Fruit fly (Drosophila melanogaster) whole organism, pupa: ENCODE measurements around the gene CG9590.

Experiments
- CG10348 ChIP-seq: fragments of 200-800 bp; sonication (Bioruptor generic); IDR thresholded peaks from 2 replicates; pipeline ENCODE4 v1.3.6; 2022; ENCODE audit warnings: missing biosample characterization, missing genetic modification characterization
- CG12605 ChIP-seq: fragments of 200-800 bp; sonication (Bioruptor generic); IDR thresholded peaks from 2 replicates; pipeline ENCODE4 v1.3.6; 2022; ENCODE audit warnings: missing biosample characterization, missing genetic modification characterization
- CG13204 ChIP-seq: fragments of 200-800 bp; sonication (Bioruptor generic); optimal IDR thresholded peaks from 2 replicates; lab custom pipeline; 2018; ENCODE audit warnings: missing biosample characterization, mild to moderate bottlenecking, missing genetic modification characterization, moderate library complexity
- CG14655 ChIP-seq: fragments of 200-800 bp; sonication (Bioruptor generic); optimal IDR thresholded peaks from 3 replicates; lab custom pipeline; 2017; ENCODE audit warnings: mild to moderate bottlenecking, missing biosample characterization, missing genetic modification reagents, missing genetic modification characterization
- CG15710 ChIP-seq: fragments of 200-800 bp; sonication (Bioruptor generic); optimal IDR thresholded peaks from 2 replicates; lab custom pipeline; 2018; ENCODE audit warnings: missing biosample characterization, mild to moderate bottlenecking, missing genetic modification characterization, moderate library complexity
- CG17806 ChIP-seq: fragments of 200-800 bp; sonication (Bioruptor generic); optimal IDR thresholded peaks from 2 replicates; lab custom pipeline; 2018; ENCODE audit warnings: missing biosample characterization, mild to moderate bottlenecking, missing genetic modification characterization, moderate library complexity
- CG32121 ChIP-seq: fragments of 200-800 bp; sonication (Bioruptor generic); IDR thresholded peaks from 2 replicates; pipeline ENCODE4 v1.3.6; 2022; ENCODE audit warnings: missing biosample characterization, missing genetic modification characterization
- CG34367 ChIP-seq: fragments of 200-800 bp; sonication (Bioruptor generic); optimal IDR thresholded peaks from 2 replicates; lab custom pipeline; 2018; ENCODE audit warnings: missing biosample characterization, mild to moderate bottlenecking, missing genetic modification characterization
- CG4496 ChIP-seq: fragments of 200-800 bp; sonication (Bioruptor generic); IDR thresholded peaks from 3 replicates; pipeline ENCODE4 v1.3.6; 2022; ENCODE audit warnings: missing biosample characterization, missing genetic modification characterization
- CG8159 ChIP-seq: fragments of 200-800 bp; sonication (Bioruptor generic); optimal IDR thresholded peaks from 3 replicates; lab custom pipeline; 2018; ENCODE audit warnings: missing biosample characterization, mild to moderate bottlenecking, missing genetic modification characterization, moderate library complexity
- CG8301 ChIP-seq: fragments of 200-800 bp; sonication (Bioruptor generic); optimal IDR thresholded peaks from 2 replicates; lab custom pipeline; 2018; ENCODE audit warnings: missing biosample characterization, mild to moderate bottlenecking, missing genetic modification characterization
- CG9948 ChIP-seq: fragments of 200-800 bp; sonication (Bioruptor generic); optimal IDR thresholded peaks from 2 replicates; lab custom pipeline; 2018; ENCODE audit warnings: missing biosample characterization, mild to moderate bottlenecking, missing genetic modification characterization, moderate library complexity
- D1 ChIP-seq: fragments of 200-800 bp; sonication (Bioruptor generic); optimal IDR thresholded peaks from 2 replicates; lab custom pipeline; 2018; ENCODE audit warnings: missing biosample characterization, mild to moderate bottlenecking, missing genetic modification characterization, moderate library complexity
- EcR ChIP-seq: fragments of 200-800 bp; sonication (Bioruptor generic); optimal IDR thresholded peaks from 3 replicates; lab custom pipeline; 2019; ENCODE audit warnings: missing biosample characterization, missing genetic modification characterization, mild to moderate bottlenecking, moderate library complexity, missing genetic modification reagents
- Ets98B ChIP-seq: fragments of 200-800 bp; sonication (Bioruptor generic); IDR thresholded peaks from 2 replicates; pipeline ENCODE4 v1.3.6; 2022; ENCODE audit warnings: missing biosample characterization, missing genetic modification characterization
- Pif1A ChIP-seq: fragments of 200-800 bp; sonication (Bioruptor generic); optimal IDR thresholded peaks from 3 replicates; lab custom pipeline; 2016; ENCODE audit warnings: missing biosample characterization, missing genetic modification characterization
- Pif1B ChIP-seq: fragments of 200-800 bp; sonication (Bioruptor generic); optimal IDR thresholded peaks from 3 replicates; lab custom pipeline; 2016; ENCODE audit warnings: missing biosample characterization, missing genetic modification characterization
- Snoo ChIP-seq: fragments of 200-800 bp; sonication (Bioruptor generic); optimal IDR thresholded peaks from 3 replicates; lab custom pipeline; 2017; ENCODE audit warnings: missing biosample characterization, mild to moderate bottlenecking, missing genetic modification characterization, inconsistent platforms
- fd96Ca ChIP-seq: fragments of 200-800 bp; sonication (Bioruptor generic); IDR thresholded peaks from 3 replicates; pipeline ENCODE4 v1.3.6; 2022; ENCODE audit warnings: missing biosample characterization, missing genetic modification characterization
- gl ChIP-seq: fragments of 200-800 bp; sonication (Bioruptor generic); optimal IDR thresholded peaks from 2 replicates; lab custom pipeline; 2018; ENCODE audit warnings: missing biosample characterization, mild to moderate bottlenecking, missing genetic modification characterization
- rn ChIP-seq: fragments of 200-800 bp; sonication (Bioruptor generic); IDR thresholded peaks from 2 replicates; pipeline ENCODE4 v1.3.6; 2022; ENCODE audit warnings: missing biosample characterization, missing genetic modification characterization

CG9590 gene

dm6 chr3R:15804678-15805077 lies 18.2 kb downstream of the CG9590 start:
- no peak for TF ChIP-seq Ets98B (GFP tag; lab: Robert Waterston, UW)
- TF ChIP-seq CG32121 (GFP tag; lab: Robert Waterston, UW): no peak
- TF ChIP-seq CG17806 (tag; lab: Kevin White, UChicago): no peak
- no peak for TF ChIP-seq D1 (tag; lab: Kevin White, UChicago)
- no peak for TF ChIP-seq Pif1A (GFP tag; lab: Kevin White, UChicago)
- TF ChIP-seq CG13204 (GFP tag; lab: Kevin White, UChicago): no peak
- no peak for TF ChIP-seq CG10348 (GFP tag; lab: Robert Waterston, UW)
- TF ChIP-seq Snoo (tag; lab: Kevin White, UChicago): no peak
- TF ChIP-seq rn: no peak
- no peak for TF ChIP-seq CG8159 (tag; lab: Kevin White, UChicago)
- no peak for TF ChIP-seq CG14655
- no peak for TF ChIP-seq EcR (GFP tag; lab: Kevin White, UChicago)
- TF ChIP-seq CG34367: no peak
- TF ChIP-seq CG12605 (GFP tag; lab: Robert Waterston, UW): no peak

dm6 chr3R:15806341-15806740 lies 19.8 kb downstream of the CG9590 start:
- TF ChIP-seq CG34367 (no peak), CG8301 (tag; lab: Kevin White, UChicago) (peak; percentile 52), CG8159 (tag; lab: Kevin White, UChicago) (peak; percentile 10), Snoo (tag; lab: Kevin White, UChicago) (peak; percentile 0), CG17806 (tag; lab: Kevin White, UChicago) (no peak)

dm6 chr3R:15807306-15807705 lies 20.8 kb downstream of the CG9590 start:
- TF ChIP-seq CG34367: no peak
- peak; percentile 15 for TF ChIP-seq Snoo (tag; lab: Kevin White, UChicago)

dm6 chr3R:15807877-15808381 lies 21.4 kb downstream of the CG9590 start:
- TF ChIP-seq EcR (GFP tag; lab: Kevin White, UChicago) (peak; percentile 64), D1 (tag; lab: Kevin White, UChicago) (no peak), CG9948 (tag; lab: Kevin White, UChicago) (no peak), gl (tag; lab: Kevin White, UChicago) (peak; percentile 30), Ets98B (GFP tag; lab: Robert Waterston, UW) (no peak), CG14655 (no peak)

- no peak for TF ChIP-seq Ets98B (GFP tag; lab: Robert Waterston, UW)
- TF ChIP-seq gl (tag; lab: Kevin White, UChicago): no peak
- TF ChIP-seq CG4496: no peak
- no peak for TF ChIP-seq Pif1A (GFP tag; lab: Kevin White, UChicago)
- TF ChIP-seq D1 (tag; lab: Kevin White, UChicago): no peak
- TF ChIP-seq Snoo (tag; lab: Kevin White, UChicago): no peak
- TF ChIP-seq CG9948 (tag; lab: Kevin White, UChicago): no peak
- TF ChIP-seq CG13204 (GFP tag; lab: Kevin White, UChicago): peak; percentile 33
Observed at dm6 chr3R:15810369-15810768, 23.9 kb downstream of the CG9590 start.

- TF ChIP-seq CG14655 (no peak), fd96Ca (GFP tag; lab: Robert Waterston, UW) (no peak), Pif1B (no peak)
- TF ChIP-seq, all 21 proteins: peak for 0
Observed at dm6 chr3R:15814150-15814549, 27.6 kb downstream of the CG9590 start.

- TF ChIP-seq Pif1B (peak; percentile 5), CG10348 (GFP tag; lab: Robert Waterston, UW) (no peak), CG8159 (tag; lab: Kevin White, UChicago) (no peak), Snoo (tag; lab: Kevin White, UChicago) (no peak), fd96Ca (GFP tag; lab: Robert Waterston, UW) (peak; percentile 54; the same call in 1 of the 3 replicates), CG4496 (peak; percentile 72; the same call in 2 of the 3 replicates), CG13204 (GFP tag; lab: Kevin White, UChicago) (no peak), CG8301 (tag; lab: Kevin White, UChicago) (no peak), CG32121 (GFP tag; lab: Robert Waterston, UW) (peak; percentile 38; the same call in 1 of the 2 replicates), EcR (GFP tag; lab: Kevin White, UChicago) (no peak), CG15710 (tag; lab: Kevin White, UChicago) (no peak), rn (no peak), CG9948 (tag; lab: Kevin White, UChicago) (peak; percentile 19), gl (tag; lab: Kevin White, UChicago) (no peak), Pif1A (GFP tag; lab: Kevin White, UChicago) (peak; percentile 42), D1 (tag; lab: Kevin White, UChicago) (no peak), CG12605 (GFP tag; lab: Robert Waterston, UW) (no peak), Ets98B (GFP tag; lab: Robert Waterston, UW) (peak; percentile 64), CG17806 (tag; lab: Kevin White, UChicago) (peak; percentile 23), CG34367 (no peak), CG14655 (no peak)
Observed at dm6 chr3R:15816276-15816675, 29.8 kb downstream of the CG9590 start.
